Fruit fly (Drosophila melanogaster): ENCODE results near the gene CG34269.

The CG34269 gene

DNA sequence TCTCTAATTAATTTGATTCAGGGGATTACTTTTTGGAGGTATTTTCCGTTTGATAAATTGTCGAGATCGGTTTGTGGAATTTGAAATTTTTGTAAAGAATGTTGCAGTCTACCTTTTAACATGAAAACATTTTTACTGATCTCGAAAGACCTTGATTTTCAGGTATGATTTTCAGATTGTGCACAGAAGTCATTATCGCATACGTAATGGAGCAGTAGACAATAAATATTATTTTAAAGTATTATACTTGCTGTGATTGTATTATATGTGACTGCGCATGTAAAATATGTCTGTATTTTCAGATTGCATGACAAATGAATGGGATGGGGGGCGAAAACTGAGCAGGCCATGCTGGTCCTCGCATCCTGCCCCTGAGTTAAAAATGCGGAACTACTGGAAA, at the start of gene CG34269:
CG34269 (plus strand) TSS at position 301 of the 400 bp plus-strand sequence.
- TF ChIP-seq CG11617 (GFP tag; optimal IDR thresholded peaks at IDR 0.05): no peak
- no peak for TF ChIP-seq Crg-1 (GFP tag; optimal IDR thresholded peaks at IDR 0.05)
- TF ChIP-seq CG12768 (GFP tag; optimal IDR thresholded peaks at IDR 0.05): no peak
- TF ChIP-seq CG1620 (GFP tag; optimal IDR thresholded peaks at IDR 0.05): no peak
- TF ChIP-seq bab1 (GFP tag; optimal IDR thresholded peaks at IDR 0.05): no peak
- no peak for TF ChIP-seq Hr96 (GFP tag; optimal IDR thresholded peaks at IDR 0.05)
- no peak for TF ChIP-seq CG7101 (tag; optimal IDR thresholded peaks at IDR 0.05)
- no peak for TF ChIP-seq cic (GFP tag; optimal IDR thresholded peaks at IDR 0.05)

DNA sequence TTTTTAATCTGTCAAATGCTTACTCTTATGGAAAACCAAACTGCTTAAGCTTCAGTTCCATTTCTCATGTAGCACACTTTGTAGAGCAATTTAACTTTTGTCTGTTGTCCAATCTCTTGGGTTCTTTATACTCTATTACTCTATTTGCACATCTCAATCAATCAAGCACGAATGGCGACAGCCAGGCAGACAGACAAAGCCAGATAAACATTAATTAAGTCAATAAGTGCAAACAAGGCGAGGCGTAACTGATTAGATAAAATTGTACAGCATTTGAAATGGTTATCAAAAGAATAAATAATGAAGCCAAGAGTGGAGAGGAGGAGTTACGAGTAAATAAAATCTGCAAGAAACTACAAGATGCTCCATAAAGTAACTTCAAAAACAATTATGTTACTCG, 44.3 kb upstream of the CG34269 start:
- TF ChIP-seq ovo (GFP tag; optimal IDR thresholded peaks at IDR 0.05): no peak
- no peak for TF ChIP-seq CG11617 (GFP tag; optimal IDR thresholded peaks at IDR 0.05)
- no peak for TF ChIP-seq kay (GFP tag; ENCODE audit: borderline replicate concordance)
- no peak for TF ChIP-seq CG33017 (tag; optimal IDR thresholded peaks at IDR 0.05)
- no peak for TF ChIP-seq tj (GFP tag; optimal IDR thresholded peaks at IDR 0.05)
- TF ChIP-seq toe (GFP tag; optimal IDR thresholded peaks at IDR 0.05): no peak
- TF ChIP-seq Clk (GFP tag; optimal IDR thresholded peaks at IDR 0.05): no peak
- TF ChIP-seq CG7045 (GFP tag; optimal IDR thresholded peaks at IDR 0.05): no peak
- TF ChIP-seq CG14711 (tag; optimal IDR thresholded peaks at IDR 0.05): no peak
- no peak for TF ChIP-seq CG5204 (GFP tag; optimal IDR thresholded peaks at IDR 0.05)
- TF ChIP-seq Hr96 (GFP tag; optimal IDR thresholded peaks at IDR 0.05): no peak
- TF ChIP-seq Crg-1 (GFP tag; optimal IDR thresholded peaks at IDR 0.05): no peak
- no peak for TF ChIP-seq cnc (optimal IDR thresholded peaks at IDR 0.05)
- no peak for TF ChIP-seq CG12768 (GFP tag; optimal IDR thresholded peaks at IDR 0.05)

DNA sequence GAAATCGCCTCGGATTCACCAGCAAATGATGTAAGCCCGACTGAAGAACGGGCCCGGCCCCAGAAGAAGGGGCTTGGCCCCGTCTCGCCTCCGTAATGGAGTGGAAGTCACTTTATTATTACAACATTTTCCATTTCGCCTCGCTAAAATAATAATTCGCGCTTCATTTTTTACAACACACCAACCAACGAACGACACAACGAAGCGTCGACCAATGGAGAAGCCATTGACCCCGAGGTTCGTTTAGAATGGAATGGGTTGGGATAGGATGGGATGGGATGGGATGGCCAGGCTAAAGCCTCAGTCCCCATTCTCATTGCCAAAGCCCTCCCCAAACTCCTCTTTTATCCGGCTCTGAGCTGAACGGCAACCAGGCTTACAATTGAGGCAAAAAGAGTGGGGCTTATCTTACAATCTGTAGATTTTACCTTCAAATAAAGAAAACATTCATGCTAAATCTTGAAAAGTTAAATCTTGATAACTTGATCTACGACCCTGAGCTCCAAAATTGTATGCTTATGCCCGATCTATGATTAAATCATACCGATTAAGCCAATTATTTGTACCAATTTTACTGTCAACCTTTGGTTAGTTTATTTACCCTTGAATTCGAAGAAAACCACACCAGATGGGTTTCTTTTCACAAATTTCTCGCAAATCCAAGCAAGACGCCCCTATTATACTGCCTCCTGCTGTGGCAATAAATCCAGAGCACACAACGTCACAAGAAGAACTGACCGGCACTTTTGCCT, 43.4 kb upstream of the CG34269 start:
- TF ChIP-seq CG14711 (tag; optimal IDR thresholded peaks at IDR 0.05) (no peak), CG5204 (GFP tag; optimal IDR thresholded peaks at IDR 0.05) (no peak), CG7045 (GFP tag; optimal IDR thresholded peaks at IDR 0.05) (no peak), Crg-1 (GFP tag; optimal IDR thresholded peaks at IDR 0.05) (no peak), kay (GFP tag; ENCODE audit: borderline replicate concordance) (no peak), CG11617 (GFP tag; optimal IDR thresholded peaks at IDR 0.05) (no peak), CG7101 (tag; optimal IDR thresholded peaks at IDR 0.05) (no peak), cnc (optimal IDR thresholded peaks at IDR 0.05) (no peak), CG1620 (GFP tag; optimal IDR thresholded peaks at IDR 0.05) (no peak), CG33017 (tag; optimal IDR thresholded peaks at IDR 0.05) (no peak), toe (GFP tag; optimal IDR thresholded peaks at IDR 0.05) (no peak), bab1 (GFP tag; optimal IDR thresholded peaks at IDR 0.05) (no peak), ovo (GFP tag; optimal IDR thresholded peaks at IDR 0.05) (no peak), Mnt (GFP tag; optimal IDR thresholded peaks at IDR 0.05) (no peak), cic (GFP tag; optimal IDR thresholded peaks at IDR 0.05) (no peak), Clk (GFP tag; optimal IDR thresholded peaks at IDR 0.05) (no peak), pad (GFP tag; optimal IDR thresholded peaks at IDR 0.05) (no peak), tj (GFP tag; optimal IDR thresholded peaks at IDR 0.05) (no peak), Hr96 (GFP tag; optimal IDR thresholded peaks at IDR 0.05) (no peak)

DNA sequence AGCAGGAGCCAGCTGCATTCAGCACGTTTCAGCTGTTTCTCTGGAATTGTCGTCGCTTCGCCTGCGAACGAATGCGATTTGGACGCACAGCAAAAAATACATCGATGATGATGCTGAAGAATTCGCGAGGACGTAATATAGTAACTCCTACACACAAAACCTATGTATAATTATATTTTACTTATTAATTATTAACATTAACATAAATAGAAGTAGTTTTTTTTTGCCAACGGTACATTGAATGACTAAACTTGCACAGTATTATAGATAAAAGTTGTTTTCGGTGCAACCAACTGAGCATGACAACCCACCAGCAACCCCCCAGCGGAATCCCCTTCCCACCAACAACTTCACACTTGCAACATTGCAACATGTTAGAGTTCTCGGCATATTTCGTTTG, 42.7 kb upstream of the CG34269 start:
- TF ChIP-seq Hr96 (GFP tag; optimal IDR thresholded peaks at IDR 0.05) (no peak), CG12768 (GFP tag; optimal IDR thresholded peaks at IDR 0.05) (no peak), CG5204 (GFP tag; optimal IDR thresholded peaks at IDR 0.05) (no peak), CG14711 (tag; optimal IDR thresholded peaks at IDR 0.05) (no peak), CG33017 (tag; optimal IDR thresholded peaks at IDR 0.05) (no peak), pad (GFP tag; optimal IDR thresholded peaks at IDR 0.05) (no peak), CG11617 (GFP tag; optimal IDR thresholded peaks at IDR 0.05) (no peak), cic (GFP tag; optimal IDR thresholded peaks at IDR 0.05) (no peak), Mnt (GFP tag; optimal IDR thresholded peaks at IDR 0.05) (no peak), tj (GFP tag; optimal IDR thresholded peaks at IDR 0.05) (no peak), toe (GFP tag; optimal IDR thresholded peaks at IDR 0.05) (no peak), cnc (optimal IDR thresholded peaks at IDR 0.05) (no peak), CG1620 (GFP tag; optimal IDR thresholded peaks at IDR 0.05) (no peak)

DNA sequence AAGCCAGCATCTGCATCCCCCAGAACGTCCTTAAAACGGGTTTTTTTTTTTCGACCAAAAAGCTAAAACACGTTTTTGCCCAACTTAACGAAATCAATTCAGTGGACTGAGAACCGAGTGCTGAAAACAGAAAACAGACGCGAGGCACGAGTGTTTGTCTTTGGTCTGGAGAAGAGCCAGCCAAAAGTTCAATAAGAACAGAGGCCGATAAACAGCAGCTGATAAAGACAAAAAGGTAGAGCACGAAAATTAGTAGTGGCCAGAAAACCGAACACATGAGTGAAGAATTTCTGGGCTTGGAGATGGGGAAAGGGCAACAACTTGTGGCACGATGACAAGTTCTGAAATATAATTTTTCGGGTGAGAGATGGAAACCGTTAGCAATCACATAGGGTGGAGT, 40.0 kb upstream of the CG34269 start:
- TF ChIP-seq CG1620 (GFP tag; optimal IDR thresholded peaks at IDR 0.05) (no peak), bab1 (GFP tag; optimal IDR thresholded peaks at IDR 0.05) (no peak), pad (GFP tag; optimal IDR thresholded peaks at IDR 0.05) (no peak)

DNA sequence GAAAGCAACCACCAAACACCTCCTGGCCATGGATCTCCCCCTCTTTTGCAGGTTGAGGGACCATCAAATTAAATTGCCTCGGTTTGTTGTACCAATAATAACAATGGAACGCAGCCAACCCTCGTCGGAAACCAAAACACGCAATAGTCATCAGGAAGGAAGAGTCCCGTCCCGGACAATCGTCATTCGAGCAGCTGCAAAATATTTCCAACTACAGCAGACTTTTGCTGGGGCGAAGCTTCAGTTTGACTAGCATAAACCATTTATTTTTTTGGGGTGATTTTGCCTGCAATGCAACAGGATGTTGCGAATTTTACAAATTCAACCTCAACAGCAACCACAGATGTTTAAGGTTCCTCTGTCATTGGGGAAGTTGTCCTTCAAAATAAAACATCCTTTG, 39.5 kb upstream of the CG34269 start:
- TF ChIP-seq CG14711 (tag; optimal IDR thresholded peaks at IDR 0.05): no peak

DNA sequence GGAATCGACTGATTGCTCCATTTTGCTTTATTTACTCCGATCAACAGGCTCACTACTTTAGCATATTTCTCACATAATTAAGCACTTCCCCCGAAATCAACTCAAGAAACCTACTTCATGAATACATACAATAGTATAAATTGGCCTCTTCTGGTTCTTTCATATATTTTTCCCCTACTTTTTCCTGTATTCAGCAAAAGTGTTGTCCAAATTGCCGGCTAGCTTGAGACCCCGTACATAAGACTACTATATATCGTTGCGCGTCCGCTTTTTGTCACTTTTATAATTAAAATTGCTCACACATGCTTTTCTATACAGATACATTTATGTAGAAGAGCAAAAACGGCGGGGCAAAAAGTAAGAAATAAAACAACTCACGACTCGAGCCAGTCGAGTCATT, 38.8 kb upstream of the CG34269 start:
- TF ChIP-seq tj (GFP tag; optimal IDR thresholded peaks at IDR 0.05): peak; percentile 89
- TF ChIP-seq cnc (optimal IDR thresholded peaks at IDR 0.05): no peak
- peak; percentile 35 for TF ChIP-seq kay (GFP tag; ENCODE audit: borderline replicate concordance)
- TF ChIP-seq CG33017 (tag; optimal IDR thresholded peaks at IDR 0.05): no peak
- no peak for TF ChIP-seq Hr96 (GFP tag; optimal IDR thresholded peaks at IDR 0.05)
- no peak for TF ChIP-seq CG12768 (GFP tag; optimal IDR thresholded peaks at IDR 0.05)
- no peak for TF ChIP-seq CG7101 (tag; optimal IDR thresholded peaks at IDR 0.05)
- TF ChIP-seq CG14711 (tag; optimal IDR thresholded peaks at IDR 0.05): no peak
- TF ChIP-seq CG11617 (GFP tag; optimal IDR thresholded peaks at IDR 0.05): no peak
- TF ChIP-seq CG5204 (GFP tag; optimal IDR thresholded peaks at IDR 0.05): no peak
- no peak for TF ChIP-seq cic (GFP tag; optimal IDR thresholded peaks at IDR 0.05)
- TF ChIP-seq Mnt (GFP tag; optimal IDR thresholded peaks at IDR 0.05): no peak
- no peak for TF ChIP-seq ovo (GFP tag; optimal IDR thresholded peaks at IDR 0.05)
- TF ChIP-seq CG1620 (GFP tag; optimal IDR thresholded peaks at IDR 0.05): no peak
- peak; percentile 95 for TF ChIP-seq pad (GFP tag; optimal IDR thresholded peaks at IDR 0.05)
- TF ChIP-seq CG7045 (GFP tag; optimal IDR thresholded peaks at IDR 0.05): no peak
- TF ChIP-seq bab1 (GFP tag; optimal IDR thresholded peaks at IDR 0.05): no peak
- no peak for TF ChIP-seq Crg-1 (GFP tag; optimal IDR thresholded peaks at IDR 0.05)
- TF ChIP-seq Clk (GFP tag; optimal IDR thresholded peaks at IDR 0.05): no peak

Data from whole organism, adult.